Worm (Caenorhabditis elegans) whole organism, L1 larva: ENCODE results near the gene cdc-48.1.

Experiments used
- C04F5.9 ChIP-seq: sonication (generic microtip); optimal IDR thresholded peaks from 2 replicates; lab custom pipeline; 2016; ENCODE audit warnings: missing genetic modification characterization, missing compliant biosample characterization
- F16B12.6 ChIP-seq: fragments of 150-350 bp; optimal IDR thresholded peaks from 2 replicates; lab custom pipeline; 2014; ENCODE audit warnings: missing biosample characterization, missing genetic modification characterization
- Y116A8C.19 ChIP-seq: sonication (generic microtip); optimal IDR thresholded peaks from 2 replicates; lab custom pipeline; 2016; ENCODE audit warnings: missing compliant biosample characterization, missing genetic modification characterization, borderline replicate concordance
- aha-1 ChIP-seq: fragments of 150-350 bp; optimal IDR thresholded peaks from 2 replicates; lab custom pipeline; 2014; ENCODE audit warnings: missing biosample characterization, missing genetic modification characterization
- alr-1 ChIP-seq: fragments of 200-800 bp; sonication (Bioruptor generic); optimal IDR thresholded peaks from 2 replicates; lab custom pipeline; 2018; ENCODE audit warnings: borderline replicate concordance, mild to moderate bottlenecking, missing genetic modification characterization, missing compliant biosample characterization
- aly-2 ChIP-seq: fragments of 150-350 bp; optimal IDR thresholded peaks from 2 replicates; lab custom pipeline; 2014; ENCODE audit warnings: missing biosample characterization, missing genetic modification characterization
- ama-1 ChIP-seq: fragments of 150-350 bp; optimal IDR thresholded peaks from 2 replicates; lab custom pipeline; 2014
- blmp-1 ChIP-seq: fragments of 150-350 bp; optimal IDR thresholded peaks from 2 replicates; lab custom pipeline; 2014; ENCODE audit warnings: missing biosample characterization, missing genetic modification characterization
- ceh-8 ChIP-seq: fragments of 200-800 bp; sonication (Bioruptor generic); optimal IDR thresholded peaks from 2 replicates; lab custom pipeline; 2018; ENCODE audit warnings: mild to moderate bottlenecking, missing genetic modification characterization, moderate library complexity, missing compliant biosample characterization
- ceh-82 ChIP-seq, 3 experiments: fragments of 150-350 bp in 1 of 3; sonication (generic microtip) in 2 of 3; optimal IDR thresholded peaks; 2 replicates each; lab custom pipeline; 2014 to 2017; ENCODE audit warnings: missing biosample characterization in 3 of 3, missing genetic modification characterization in 3 of 3
- ceh-88 ChIP-seq: fragments of 200-800 bp; sonication (Bioruptor generic); IDR thresholded peaks from 2 replicates; pipeline ENCODE4 v1.3.6; 2022; ENCODE audit warnings: missing genetic modification characterization, missing compliant biosample characterization
- dpl-1 ChIP-seq, 3 experiments: fragments of 150-350 bp in 2 of 3; sonication (generic microtip) in 1 of 3; optimal IDR thresholded peaks; 2 replicates each; lab custom pipeline; 2014 to 2017; ENCODE audit warnings: missing biosample characterization in 3 of 3, missing genetic modification characterization in 3 of 3, missing genetic modification reagents in 3 of 3
- dsc-1 ChIP-seq: sonication (generic microtip); optimal IDR thresholded peaks from 2 replicates; lab custom pipeline; 2016; ENCODE audit warnings: mild to moderate bottlenecking, missing genetic modification characterization, missing compliant biosample characterization
- egl-13 ChIP-seq: sonication (generic microtip); optimal IDR thresholded peaks from 2 replicates; lab custom pipeline; 2016; ENCODE audit warnings: missing genotype, missing genetic modification reagents, missing genetic modification characterization, missing compliant biosample characterization
- elt-2 ChIP-seq: sonication (generic microtip); optimal IDR thresholded peaks from 2 replicates; lab custom pipeline; 2016; ENCODE audit warnings: missing genetic modification characterization, mild to moderate bottlenecking, inconsistent platforms, missing compliant biosample characterization, missing genetic modification reagents
- ets-5 ChIP-seq: fragments of 200-800 bp; sonication (Bioruptor generic); IDR thresholded peaks from 2 replicates; pipeline ENCODE4 v1.3.6; 2022; ENCODE audit warnings: missing genetic modification characterization, missing compliant biosample characterization
- fkh-10 ChIP-seq: sonication (generic microtip); optimal IDR thresholded peaks from 2 replicates; lab custom pipeline; 2017; ENCODE audit warnings: missing biosample characterization, missing genetic modification reagents, missing genetic modification characterization
- fkh-4 ChIP-seq: sonication (generic microtip); optimal IDR thresholded peaks from 2 replicates; lab custom pipeline; 2016; ENCODE audit warnings: missing compliant biosample characterization, missing genetic modification characterization, borderline replicate concordance
- fkh-8 ChIP-seq: sonication (generic microtip); optimal IDR thresholded peaks from 2 replicates; lab custom pipeline; 2016; ENCODE audit warnings: mild to moderate bottlenecking, missing genetic modification characterization, missing compliant biosample characterization
- grh-1 ChIP-seq: fragments of 200-800 bp; sonication (Bioruptor generic); IDR thresholded peaks from 2 replicates; pipeline ENCODE4 v1.3.6; 2022; ENCODE audit warnings: missing genetic modification reagents, missing genetic modification characterization, missing compliant biosample characterization
- hlh-17 ChIP-seq: fragments of 200-800 bp; sonication (Bioruptor generic); optimal IDR thresholded peaks from 2 replicates; lab custom pipeline; 2018; ENCODE audit warnings: missing genetic modification characterization, mild to moderate bottlenecking, missing compliant biosample characterization, moderate library complexity, borderline replicate concordance
- irx-1 ChIP-seq: sonication (generic microtip); optimal IDR thresholded peaks from 2 replicates; lab custom pipeline; 2016; ENCODE audit warnings: missing genetic modification characterization, missing compliant biosample characterization
- isw-1 ChIP-seq: fragments of 200-800 bp; sonication (Bioruptor generic); IDR thresholded peaks from 2 replicates; pipeline ENCODE4 v1.3.6; 2022; ENCODE audit warnings: missing genetic modification characterization, missing compliant biosample characterization
- jun-1 ChIP-seq: fragments of 150-350 bp; optimal IDR thresholded peaks from 2 replicates; lab custom pipeline; 2014; ENCODE audit warnings: missing biosample characterization, missing genetic modification reagents, missing genetic modification characterization
- lin-13 ChIP-seq: fragments of 150-350 bp; optimal IDR thresholded peaks from 2 replicates; lab custom pipeline; 2014; ENCODE audit warnings: missing biosample characterization, missing genetic modification reagents, missing genetic modification characterization
- lin-14 ChIP-seq: fragments of 200-800 bp; sonication (Bioruptor generic); optimal IDR thresholded peaks from 2 replicates; lab custom pipeline; 2018; ENCODE audit warnings: mild to moderate bottlenecking, missing genetic modification characterization, moderate library complexity, missing compliant biosample characterization
- lin-35 ChIP-seq, 2 experiments: fragments of 150-350 bp; optimal IDR thresholded peaks; 2 replicates each; lab custom pipeline; 2014; ENCODE audit warnings: missing biosample characterization in 2 of 2, missing genetic modification characterization in 2 of 2, missing genetic modification reagents in 2 of 2
- lin-39 ChIP-seq: fragments of 150-350 bp; optimal IDR thresholded peaks from 2 replicates; lab custom pipeline; 2014; ENCODE audit warnings: missing biosample characterization, missing genetic modification reagents, missing genetic modification characterization
- lir-3 ChIP-seq: sonication (generic microtip); optimal IDR thresholded peaks from 2 replicates; lab custom pipeline; 2016; ENCODE audit warnings: mild to moderate bottlenecking, missing genetic modification characterization, moderate library complexity, missing compliant biosample characterization; ENCODE audit not compliant: poor library complexity
- lsy-2 ChIP-seq, 2 experiments: fragments of 150-350 bp; optimal IDR thresholded peaks; 2 replicates each; lab custom pipeline; 2014; ENCODE audit warnings: missing biosample characterization in 2 of 2, missing genetic modification characterization in 2 of 2
- mab-9 ChIP-seq: fragments of 200-800 bp; sonication (Bioruptor generic); IDR thresholded peaks from 2 replicates; pipeline ENCODE4 v1.3.6; 2022; ENCODE audit warnings: missing genetic modification reagents, missing genetic modification characterization, missing compliant biosample characterization
- mdl-1 ChIP-seq, 2 experiments: fragments of 150-350 bp; optimal IDR thresholded peaks; 2 replicates each; lab custom pipeline; 2014 to 2017; ENCODE audit warnings: missing biosample characterization in 2 of 2, missing genetic modification characterization in 2 of 2, inconsistent platforms in 1 of 2
- mep-1 ChIP-seq: fragments of 150-350 bp; optimal IDR thresholded peaks from 2 replicates; lab custom pipeline; 2014; ENCODE audit warnings: missing biosample characterization, missing genetic modification characterization
- nhr-11 ChIP-seq: fragments of 150-350 bp; optimal IDR thresholded peaks from 2 replicates; lab custom pipeline; 2014; ENCODE audit warnings: missing biosample characterization, missing genetic modification characterization
- nhr-19 ChIP-seq: fragments of 200-800 bp; sonication (Bioruptor generic); conservative IDR thresholded peaks from 2 replicates; pipeline ENCODE4 v1.3.6; 2022; ENCODE audit warnings: missing genetic modification characterization, missing compliant biosample characterization
- nhr-20 ChIP-seq: sonication (generic microtip); optimal IDR thresholded peaks from 2 replicates; lab custom pipeline; 2016; ENCODE audit warnings: mild to moderate bottlenecking, missing genetic modification characterization, missing compliant biosample characterization
- nhr-47 ChIP-seq: sonication (generic microtip); optimal IDR thresholded peaks from 2 replicates; lab custom pipeline; 2016; ENCODE audit warnings: mild to moderate bottlenecking, missing genetic modification characterization, moderate library complexity, missing compliant biosample characterization
- nhr-85 ChIP-seq: sonication (generic microtip); peaks from one replicate; lab custom pipeline; 2016; ENCODE audit warnings: missing genetic modification characterization, inconsistent platforms, missing compliant biosample characterization
- nhr-90 ChIP-seq: sonication (generic microtip); optimal IDR thresholded peaks from 2 replicates; lab custom pipeline; 2016; ENCODE audit warnings: mild to moderate bottlenecking, missing genetic modification characterization, missing compliant biosample characterization; ENCODE audit not compliant: poor library complexity
- pag-3 ChIP-seq: sonication (generic microtip); optimal IDR thresholded peaks from 2 replicates; lab custom pipeline; 2017; ENCODE audit warnings: missing genetic modification characterization, mild to moderate bottlenecking, missing compliant biosample characterization, antibody characterized with exemption, borderline replicate concordance; ENCODE audit not compliant: insufficient read depth
- rnt-1 ChIP-seq: sonication (generic microtip); optimal IDR thresholded peaks from 2 replicates; lab custom pipeline; 2016; ENCODE audit warnings: mild to moderate bottlenecking, missing genetic modification characterization, moderate library complexity, missing compliant biosample characterization
- skn-1 ChIP-seq: fragments of 150-350 bp; optimal IDR thresholded peaks from 2 replicates; lab custom pipeline; 2014; ENCODE audit warnings: missing biosample characterization, missing genetic modification characterization
- snpc-4 ChIP-seq: fragments of 150-350 bp; optimal IDR thresholded peaks from 2 replicates; lab custom pipeline; 2014; ENCODE audit warnings: missing biosample characterization, missing genetic modification characterization
- snu-23 ChIP-seq: sonication (generic microtip); optimal IDR thresholded peaks from 2 replicates; lab custom pipeline; 2016; ENCODE audit warnings: missing genetic modification characterization, missing compliant biosample characterization
- sptf-1 ChIP-seq: fragments of 150-350 bp; optimal IDR thresholded peaks from 2 replicates; lab custom pipeline; 2014; ENCODE audit warnings: missing biosample characterization, missing genetic modification characterization
- swsn-7 ChIP-seq: sonication (generic microtip); optimal IDR thresholded peaks from 2 replicates; lab custom pipeline; 2016; ENCODE audit warnings: missing genetic modification characterization, missing compliant biosample characterization
- tbx-2 ChIP-seq: sonication (generic microtip); optimal IDR thresholded peaks from 2 replicates; lab custom pipeline; 2016; ENCODE audit warnings: missing genetic modification characterization, missing compliant biosample characterization
- unc-130 ChIP-seq: fragments of 150-350 bp; optimal IDR thresholded peaks from 2 replicates; lab custom pipeline; 2017; ENCODE audit warnings: missing biosample characterization, missing genetic modification characterization, inconsistent platforms
- unc-30 ChIP-seq: sonication (generic microtip); optimal IDR thresholded peaks from 2 replicates; lab custom pipeline; 2017; ENCODE audit warnings: missing biosample characterization, missing genetic modification characterization
- unc-86 ChIP-seq: sonication (generic microtip); optimal IDR thresholded peaks from 2 replicates; lab custom pipeline; 2016; ENCODE audit warnings: missing genetic modification characterization, missing compliant biosample characterization
- unc-98 ChIP-seq: fragments of 200-800 bp; sonication (Bioruptor generic); IDR thresholded peaks from 2 replicates; pipeline ENCODE4 v1.3.6; 2022; ENCODE audit warnings: missing genetic modification characterization, missing compliant biosample characterization

Gene cdc-48.1

DNA sequence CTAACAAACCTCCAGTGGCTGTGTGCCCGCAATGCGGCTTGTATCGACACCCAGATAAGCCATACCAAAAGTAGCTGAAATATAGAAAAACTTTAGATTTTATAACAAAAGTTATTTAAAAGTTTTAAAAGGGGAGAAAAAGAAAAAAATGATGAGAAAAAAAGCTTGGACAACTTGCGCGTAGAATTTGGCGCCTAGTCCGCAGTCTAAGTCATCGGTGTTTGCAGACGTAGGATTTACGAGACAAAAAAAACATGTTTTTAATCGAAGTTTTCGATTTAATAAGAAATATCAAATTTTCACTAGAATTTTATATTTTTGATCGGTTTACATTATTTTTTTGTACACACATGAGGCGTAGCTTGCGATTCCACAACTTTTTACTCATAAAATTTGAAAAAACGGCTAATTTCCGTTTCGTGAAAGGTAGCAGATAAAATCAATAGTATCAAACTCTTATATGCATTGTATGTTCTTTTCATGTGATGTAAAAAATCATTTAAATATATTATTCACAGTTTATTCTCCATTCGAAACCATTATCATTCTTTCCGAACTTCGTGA, 21.2 kb downstream of the cdc-48.1 start, which contains the start of gene pro-1:
pro-1 (minus strand) TSS at position 74 of the 564 bp plus-strand sequence.
- 0 out of 2 replicates have a peak, but pooled peaks have one; percentile 4 for TF ChIP-seq unc-98 (GFP tag; lab: Robert Waterston, UW)
- peak; percentile 53 for TF ChIP-seq nhr-11 (tag; lab: Kevin White, UChicago)
- TF ChIP-seq sptf-1 (tag; lab: Kevin White, UChicago) = no peak
- TF ChIP-seq isw-1 = peak; percentile 45; the same call in 1 of the 2 replicates
- no peak for TF ChIP-seq ceh-8
- TF ChIP-seq fkh-4 (tag; lab: Kevin White, UChicago) = peak; percentile 4
- no peak for TF ChIP-seq fkh-10
- TF ChIP-seq irx-1 (tag; lab: Kevin White, UChicago) = peak; percentile 80
- TF ChIP-seq snu-23 (GFP tag; lab: Kevin White, UChicago) = peak; percentile 84
- TF ChIP-seq unc-30 (tag; lab: Kevin White, UChicago) = no peak
- TF ChIP-seq blmp-1 = peak; percentile 64
- TF ChIP-seq mab-9 (GFP tag; lab: Robert Waterston, UW) = peak; percentile 37
- TF ChIP-seq lir-3 (tag; lab: Kevin White, UChicago) = peak; percentile 28
- TF ChIP-seq C04F5.9 (tag; lab: Kevin White, UChicago) = peak; percentile 19
- TF ChIP-seq fkh-8 = peak; percentile 46
- peak; percentile 60 for TF ChIP-seq unc-86
- TF ChIP-seq nhr-90 (tag; lab: Kevin White, UChicago) = peak; percentile 88
- peak; percentile 97 for TF ChIP-seq F16B12.6 (tag; lab: Kevin White, UChicago)
- TF ChIP-seq elt-2 = peak; percentile 50
- TF ChIP-seq dpl-1 (GFP tag; optimal IDR thresholded peaks at IDR 0.05; lab: Kevin White, UChicago) = peak; percentile 53 to 76 (median 67)
- peak; percentile 3 for TF ChIP-seq egl-13 (tag; lab: Kevin White, UChicago)
- peak; percentile 70 for TF ChIP-seq lin-14 (GFP tag; lab: Kevin White, UChicago)
- peak; percentile 98 for TF ChIP-seq ama-1 (lab: Kevin White, UChicago)
- TF ChIP-seq aly-2 (tag; lab: Kevin White, UChicago) = peak; percentile 89
- TF ChIP-seq mep-1 (tag; lab: Kevin White, UChicago) = peak; percentile 87
- peak; percentile 43 for TF ChIP-seq lin-39 (tag; lab: Kevin White, UChicago)
- no peak for TF ChIP-seq alr-1 (tag; lab: Kevin White, UChicago)
- peak; percentile 81 for TF ChIP-seq rnt-1 (tag; lab: Kevin White, UChicago)
- peak; percentile 25 for TF ChIP-seq snpc-4
- peak; percentile 62 for TF ChIP-seq unc-130 (tag; lab: Kevin White, UChicago)
- peak; percentile 78 for TF ChIP-seq tbx-2 (tag; lab: Kevin White, UChicago)
- peak; percentile 84 for TF ChIP-seq nhr-85 (tag; lab: Kevin White, UChicago)
- no peak for TF ChIP-seq aha-1 (tag; lab: Kevin White, UChicago)
- peak in 1 of 2 experiments; percentile 67 for TF ChIP-seq mdl-1 (tag; optimal IDR thresholded peaks at IDR 0.05; lab: Kevin White, UChicago)
- TF ChIP-seq Y116A8C.19 (tag; lab: Kevin White, UChicago) = no peak
- peak; percentile 79 for TF ChIP-seq nhr-19 (GFP tag; lab: Robert Waterston, UW)
- TF ChIP-seq nhr-47 (tag; lab: Kevin White, UChicago) = peak; percentile 88
- TF ChIP-seq lsy-2 (tag; optimal IDR thresholded peaks at IDR 0.05; lab: Kevin White, UChicago) = peak; percentile 82
- TF ChIP-seq pag-3 (tag; lab: Kevin White, UChicago) = peak; percentile 48
- no peak for TF ChIP-seq hlh-17 (GFP tag; lab: Kevin White, UChicago)
- TF ChIP-seq grh-1 = peak; percentile 74
- TF ChIP-seq skn-1 (tag; lab: Kevin White, UChicago) = peak; percentile 64
- TF ChIP-seq nhr-20 (tag; lab: Kevin White, UChicago) = peak; percentile 85
- peak; percentile 70 for TF ChIP-seq swsn-7 (tag; lab: Kevin White, UChicago)
- peak; percentile 85 for TF ChIP-seq ceh-88 (GFP tag; lab: Robert Waterston, UW)
- TF ChIP-seq lin-13 (GFP tag; lab: Kevin White, UChicago) = peak; percentile 77
- no peak for TF ChIP-seq ets-5 (GFP tag; lab: Robert Waterston, UW)
- TF ChIP-seq ceh-82 (tag; optimal IDR thresholded peaks at IDR 0.05; lab: Kevin White, UChicago) = peak in 2 of 3 experiments; percentile 27 to 67
- TF ChIP-seq lin-35 (GFP tag; optimal IDR thresholded peaks at IDR 0.05; lab: Kevin White, UChicago) = peak; percentile 66 to 83
- peak; percentile 76 for TF ChIP-seq dsc-1
- TF ChIP-seq jun-1 (tag; lab: Kevin White, UChicago) = peak; percentile 4
